Fruit fly (Drosophila melanogaster): ENCODE data around the gene Taf4.

DNA sequence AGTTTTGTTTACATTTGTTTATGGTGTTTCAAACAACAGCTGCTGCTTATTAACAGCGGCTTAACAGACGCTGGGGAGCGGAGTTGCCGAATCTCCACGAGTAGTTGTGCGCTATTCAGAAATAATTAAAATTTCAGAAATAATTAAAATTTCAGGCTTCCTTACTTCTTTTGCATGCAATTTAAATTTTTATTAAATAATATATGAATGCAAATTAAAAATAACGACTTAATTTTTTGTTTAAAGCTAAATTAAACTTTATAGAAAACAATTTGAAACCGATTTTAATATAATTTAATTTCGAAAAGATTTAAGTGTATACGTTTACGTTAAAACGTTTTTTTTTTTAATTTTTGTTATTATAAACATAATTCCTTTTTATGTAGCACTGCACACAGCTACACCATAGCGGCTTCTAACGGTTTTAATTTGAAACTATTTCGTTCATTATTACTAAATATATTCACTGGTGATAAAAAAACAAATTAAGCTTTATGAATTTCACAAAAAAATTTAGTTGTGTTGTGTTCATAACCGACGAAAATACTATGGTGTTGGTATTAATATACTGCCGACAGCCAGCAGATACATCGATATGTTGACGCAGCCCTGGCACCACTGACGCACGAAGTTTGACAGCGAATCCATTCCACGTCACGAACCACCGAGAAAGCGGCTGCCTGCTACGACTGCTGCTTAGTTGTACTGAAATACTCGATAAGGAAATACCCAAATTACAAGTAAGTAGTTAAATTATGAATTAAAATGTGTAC is 16.1 kb downstream of the Taf4 start, which contains the start of gene SsRbeta:
- TF ChIP-seq CG8478 (optimal IDR thresholded peaks at IDR 0.05) (no peak), CTCF (optimal IDR thresholded peaks at IDR 0.05) (peak in 1 of 2 experiments; percentile 35)
